Fruit fly (Drosophila melanogaster) whole organism, embryonic: Measurements from ENCODE around the gene crm.

Source experiments
- B-H2 ChIP-seq: fragments of 200-800 bp; sonication (Bioruptor generic); optimal IDR thresholded peaks from 2 replicates; lab custom pipeline; 2018; ENCODE audit warnings: missing biosample characterization, mild to moderate bottlenecking, missing genetic modification characterization
- CG10979 ChIP-seq: fragments of 200-800 bp; sonication (Bioruptor generic); optimal IDR thresholded peaks from 2 replicates; lab custom pipeline; 2018; ENCODE audit warnings: missing biosample characterization, mild to moderate bottlenecking, missing genetic modification characterization, moderate library complexity
- CG11696 ChIP-seq: fragments of 200-800 bp; sonication (Bioruptor generic); IDR thresholded peaks from 2 replicates; pipeline ENCODE4 v1.3.6; 2022; ENCODE audit warnings: missing biosample characterization, missing genetic modification characterization
- CG15696 ChIP-seq: fragments of 200-800 bp; sonication (Bioruptor generic); optimal IDR thresholded peaks from 2 replicates; lab custom pipeline; 2019; ENCODE audit warnings: missing biosample characterization, mild to moderate bottlenecking, missing genetic modification characterization, moderate library complexity
- CG17328 ChIP-seq: fragments of 200-800 bp; sonication (Bioruptor generic); IDR thresholded peaks from 2 replicates; pipeline ENCODE4 v1.3.6; 2022; ENCODE audit warnings: missing biosample characterization, missing genetic modification characterization
- CG17361 ChIP-seq: fragments of 200-800 bp; sonication (Bioruptor generic); IDR thresholded peaks from 3 replicates; pipeline ENCODE4 v1.3.6; 2022; ENCODE audit warnings: missing biosample characterization, missing genetic modification characterization
- CG18262 ChIP-seq: fragments of 200-800 bp; optimal IDR thresholded peaks from 3 replicates; lab custom pipeline; 2019; ENCODE audit warnings: missing biosample characterization, mild to moderate bottlenecking, missing genetic modification characterization, moderate library complexity
- CG18476 ChIP-seq: fragments of 200-800 bp; sonication (Bioruptor generic); optimal IDR thresholded peaks from 2 replicates; lab custom pipeline; 2016; ENCODE audit warnings: missing biosample characterization, mild to moderate bottlenecking, missing genetic modification characterization
- CG2199 ChIP-seq: fragments of 200-800 bp; sonication (Bioruptor generic); IDR thresholded peaks from 3 replicates; pipeline ENCODE4 v1.3.6; 2022; ENCODE audit warnings: missing biosample characterization, missing genetic modification characterization
- CG4404 ChIP-seq: fragments of 200-800 bp; sonication (Bioruptor generic); IDR thresholded peaks from 2 replicates; pipeline ENCODE4 v1.3.6; 2022; ENCODE audit warnings: missing biosample characterization, missing genetic modification characterization
- CG4617 ChIP-seq: fragments of 200-800 bp; sonication (Bioruptor generic); optimal IDR thresholded peaks from 3 replicates; lab custom pipeline; 2016; ENCODE audit warnings: missing biosample characterization, missing genetic modification characterization, borderline replicate concordance
- CG5180 ChIP-seq: fragments of 200-800 bp; sonication (Bioruptor generic); optimal IDR thresholded peaks from 3 replicates; lab custom pipeline; 2017; ENCODE audit warnings: missing biosample characterization, missing genetic modification characterization, mild to moderate bottlenecking, moderate library complexity, missing genetic modification reagents
- CG5245 ChIP-seq: fragments of 200-800 bp; sonication (Bioruptor generic); optimal IDR thresholded peaks from 3 replicates; lab custom pipeline; 2016; ENCODE audit warnings: missing biosample characterization, missing genetic modification characterization
- CG5953 ChIP-seq: fragments of 200-800 bp; sonication (Bioruptor generic); IDR thresholded peaks from 2 replicates; pipeline ENCODE4 v1.3.6; 2022; ENCODE audit warnings: missing biosample characterization, missing genetic modification characterization
- CG6689 ChIP-seq: fragments of 200-800 bp; sonication (Bioruptor generic); IDR thresholded peaks from 2 replicates; pipeline ENCODE4 v1.3.6; 2022; ENCODE audit warnings: missing biosample characterization, missing genetic modification characterization
- CG7786 ChIP-seq: fragments of 200-800 bp; sonication (Bioruptor generic); optimal IDR thresholded peaks from 2 replicates; lab custom pipeline; 2016; ENCODE audit warnings: missing biosample characterization, missing genetic modification characterization
- CG8290 ChIP-seq, 3 experiments: fragments of 200-800 bp; sonication (Bioruptor generic); optimal IDR thresholded peaks; 2 replicates each; lab custom pipeline; 2016 to 2019; ENCODE audit warnings: missing biosample characterization in 3 of 3, missing genetic modification characterization in 3 of 3, mild to moderate bottlenecking in 2 of 3, moderate library complexity in 1 of 3
- D19B ChIP-seq: fragments of 200-800 bp; sonication (Bioruptor generic); optimal IDR thresholded peaks from 2 replicates; lab custom pipeline; 2017; ENCODE audit warnings: missing biosample characterization, mild to moderate bottlenecking, missing genetic modification characterization
- Deaf1 ChIP-seq: fragments of 200-800 bp; optimal IDR thresholded peaks from 3 replicates; lab custom pipeline; 2019; ENCODE audit warnings: missing biosample characterization, mild to moderate bottlenecking, missing genetic modification characterization, moderate library complexity
- Dip2 ChIP-seq: fragments of 200-800 bp; sonication (Bioruptor generic); IDR thresholded peaks from 2 replicates; pipeline ENCODE4 v1.3.6; 2022; ENCODE audit warnings: missing biosample characterization, missing genetic modification characterization
- Ets97D ChIP-seq: fragments of 200-800 bp; sonication (Bioruptor generic); optimal IDR thresholded peaks from 3 replicates; lab custom pipeline; 2016; ENCODE audit warnings: missing biosample characterization, missing genetic modification characterization
- HLH3B ChIP-seq: fragments of 200-800 bp; sonication (Bioruptor generic); IDR thresholded peaks from 2 replicates; pipeline ENCODE4 v1.3.6; 2022; ENCODE audit warnings: missing biosample characterization, missing genetic modification characterization
- Hmx ChIP-seq: fragments of 200-800 bp; sonication (Bioruptor generic); optimal IDR thresholded peaks from 2 replicates; lab custom pipeline; 2016; ENCODE audit warnings: missing biosample characterization, missing genetic modification characterization
- Hsf ChIP-seq: fragments of 200-800 bp; sonication (Bioruptor generic); optimal IDR thresholded peaks from 3 replicates; lab custom pipeline; 2016; ENCODE audit warnings: missing biosample characterization, missing genetic modification characterization
- MESR4 ChIP-seq: fragments of 200-800 bp; sonication (Bioruptor generic); optimal IDR thresholded peaks from 2 replicates; lab custom pipeline; 2018; ENCODE audit warnings: missing biosample characterization, mild to moderate bottlenecking, missing genetic modification characterization, moderate library complexity
- NK7.1 ChIP-seq: fragments of 200-800 bp; sonication (Bioruptor generic); optimal IDR thresholded peaks from 3 replicates; lab custom pipeline; 2016; ENCODE audit warnings: missing biosample characterization, missing genetic modification characterization
- Side ChIP-seq: fragments of 200-800 bp; sonication (Bioruptor generic); optimal IDR thresholded peaks from 2 replicates; lab custom pipeline; 2016; ENCODE audit warnings: missing biosample characterization, missing genetic modification characterization
- Xrp1 ChIP-seq: fragments of 200-800 bp; sonication (Bioruptor generic); IDR thresholded peaks from 2 replicates; pipeline ENCODE4 v1.3.6; 2022; ENCODE audit warnings: missing biosample characterization, missing genetic modification characterization
- bsh ChIP-seq, 2 experiments: fragments of 200-800 bp; sonication (Bioruptor generic); optimal IDR thresholded peaks; 2 replicates each; lab custom pipeline; 2017 to 2018; ENCODE audit warnings: mild to moderate bottlenecking in 2 of 2, missing biosample characterization in 2 of 2, missing genetic modification characterization in 2 of 2, moderate library complexity in 1 of 2
- chinmo ChIP-seq: fragments of 200-800 bp; sonication (Bioruptor generic); IDR thresholded peaks from 4 replicates; pipeline ENCODE4 v1.3.6; 2022; ENCODE audit warnings: missing biosample characterization, missing genetic modification characterization; ENCODE audit not compliant: partially characterized antibody
- corto ChIP-seq: fragments of 200-800 bp; sonication (Bioruptor generic); optimal IDR thresholded peaks from 2 replicates; lab custom pipeline; 2016; ENCODE audit warnings: missing biosample characterization, mild to moderate bottlenecking, missing genetic modification characterization, moderate library complexity
- crc ChIP-seq: fragments of 200-800 bp; sonication (Bioruptor generic); optimal IDR thresholded peaks from 2 replicates; lab custom pipeline; 2016; ENCODE audit warnings: missing biosample characterization, missing genetic modification characterization
- dm ChIP-seq: fragments of 200-800 bp; sonication (Bioruptor generic); optimal IDR thresholded peaks from 3 replicates; lab custom pipeline; 2016; ENCODE audit warnings: missing biosample characterization, missing genetic modification characterization
- dysf ChIP-seq: fragments of 200-800 bp; sonication (Bioruptor generic); IDR thresholded peaks from 3 replicates; pipeline ENCODE4 v1.3.6; 2022; ENCODE audit warnings: missing biosample characterization, missing genetic modification characterization
- fd102C ChIP-seq: fragments of 200-800 bp; sonication (Bioruptor generic); optimal IDR thresholded peaks from 2 replicates; lab custom pipeline; 2018; ENCODE audit warnings: missing biosample characterization, mild to moderate bottlenecking, missing genetic modification characterization, moderate library complexity
- ham ChIP-seq: fragments of 200-800 bp; sonication (Bioruptor generic); IDR thresholded peaks from 2 replicates; pipeline ENCODE4 v1.3.6; 2022; ENCODE audit warnings: missing biosample characterization, missing genetic modification characterization
- hkb ChIP-seq, 2 experiments: fragments of 200-800 bp in 1 of 2; fragments of >200 bp in 1 of 2; sonication (Bioruptor generic) in 1 of 2; IDR thresholded peaks in 1 of 2; optimal IDR thresholded peaks in 1 of 2; 2 replicates each; pipeline versions ENCODE4 v1.3.6 to Lab custom; 2017 to 2022; ENCODE audit warnings: missing biosample characterization in 1 of 2, missing genetic modification characterization in 1 of 2
- jumu ChIP-seq: fragments of 200-800 bp; sonication (Bioruptor generic); optimal IDR thresholded peaks from 3 replicates; lab custom pipeline; 2016; ENCODE audit warnings: missing biosample characterization, missing genetic modification characterization
- ken ChIP-seq: fragments of 200-800 bp; sonication (Bioruptor generic); IDR thresholded peaks from 3 replicates; pipeline ENCODE4 v1.3.6; 2022; ENCODE audit warnings: missing biosample characterization, missing genetic modification characterization
- lov ChIP-seq, 2 experiments: fragments of 200-800 bp in 1 of 2; fragments of >200 bp in 1 of 2; sonication (Bioruptor generic) in 1 of 2; IDR thresholded peaks in 1 of 2; optimal IDR thresholded peaks in 1 of 2; 2 replicates in 1 of 2; 3 replicates in 1 of 2; pipeline versions ENCODE4 v1.3.6 to Lab custom; 2017 to 2022; ENCODE audit warnings: missing biosample characterization in 1 of 2, missing genetic modification characterization in 1 of 2
- mam ChIP-seq: fragments of 200-800 bp; sonication (Bioruptor generic); optimal IDR thresholded peaks from 3 replicates; lab custom pipeline; 2016; ENCODE audit warnings: missing biosample characterization, missing genetic modification characterization
- nau ChIP-seq: fragments of 200-800 bp; sonication (Bioruptor generic); optimal IDR thresholded peaks from 3 replicates; lab custom pipeline; 2017; ENCODE audit warnings: missing biosample characterization, mild to moderate bottlenecking, missing genetic modification characterization, missing genetic modification reagents
- pnt ChIP-seq: fragments of 200-800 bp; sonication (Bioruptor generic); optimal IDR thresholded peaks from 3 replicates; lab custom pipeline; 2016; ENCODE audit warnings: missing biosample characterization, missing genetic modification characterization
- psq ChIP-seq: fragments of 200-800 bp; sonication (Bioruptor generic); optimal IDR thresholded peaks from 2 replicates; lab custom pipeline; 2017; ENCODE audit warnings: missing biosample characterization, missing genetic modification characterization
- salm ChIP-seq: fragments of 200-800 bp; sonication (Bioruptor generic); optimal IDR thresholded peaks from 2 replicates; lab custom pipeline; 2018; ENCODE audit warnings: missing biosample characterization, mild to moderate bottlenecking, missing genetic modification characterization
- sd ChIP-seq: fragments of 200-800 bp; sonication (Bioruptor generic); optimal IDR thresholded peaks from 3 replicates; lab custom pipeline; 2018; ENCODE audit warnings: missing biosample characterization, mild to moderate bottlenecking, missing genetic modification characterization, moderate library complexity
- sisA ChIP-seq: fragments of 200-800 bp; sonication (Bioruptor generic); IDR thresholded peaks from 2 replicates; pipeline ENCODE4 v1.3.6; 2022; ENCODE audit warnings: missing biosample characterization, missing genetic modification characterization
- tgo ChIP-seq: fragments of 200-800 bp; sonication (Bioruptor generic); IDR thresholded peaks from 3 replicates; pipeline ENCODE4 v1.3.6; 2022; ENCODE audit warnings: missing biosample characterization, missing genetic modification characterization
- tio ChIP-seq: fragments of 200-800 bp; sonication (Bioruptor generic); optimal IDR thresholded peaks from 2 replicates; lab custom pipeline; 2017; ENCODE audit warnings: missing biosample characterization, missing genetic modification characterization, inconsistent platforms
- vvl ChIP-seq: fragments of 200-800 bp; sonication (Bioruptor generic); IDR thresholded peaks from 2 replicates; pipeline ENCODE4 v1.3.6; 2022; ENCODE audit warnings: missing biosample characterization, missing genetic modification characterization

Gene crm

dm6 chrX:2732127-2732526 is 6.4 kb downstream of the crm start, which contains the start of the genes ttm50 and CG2712 (continued):
- TF ChIP-seq CG8290 (GFP tag; optimal IDR thresholded peaks at IDR 0.05; lab: Kevin White, UChicago), result no peak
- peak in 1 of 2 experiments; percentile 32 for TF ChIP-seq CG8290 (tag; optimal IDR thresholded peaks at IDR 0.05; lab: Kevin White, UChicago)
- TF ChIP-seq CG17328 (GFP tag; lab: Robert Waterston, UW), result no peak
- no peak for TF ChIP-seq Deaf1 (tag; lab: Kevin White, UChicago)
- peak; percentile 50 for TF ChIP-seq CG4617
- TF ChIP-seq CG5245, result no peak
- TF ChIP-seq dm (GFP tag; lab: Kevin White, UChicago), result peak; percentile 79
- TF ChIP-seq nau (GFP tag; lab: Kevin White, UChicago), result no peak
- TF ChIP-seq CG4404 (GFP tag; lab: Robert Waterston, UW), result peak; percentile 60
- no peak for TF ChIP-seq corto (GFP tag; lab: Kevin White, UChicago)
- TF ChIP-seq jumu (GFP tag; lab: Kevin White, UChicago), result no peak
- no peak for TF ChIP-seq MESR4 (GFP tag; lab: Kevin White, UChicago)
- no peak for TF ChIP-seq CG7786 (GFP tag; lab: Kevin White, UChicago)
- TF ChIP-seq HLH3B, result peak; percentile 15; the same call in 1 of the 2 replicates
- TF ChIP-seq bsh (GFP tag; optimal IDR thresholded peaks at IDR 0.05; lab: Kevin White, UChicago), result peak in 1 of 2 experiments; percentile 39
- TF ChIP-seq dysf, result peak; percentile 70; the same call in 2 of the 3 replicates
- no peak for TF ChIP-seq CG5180 (GFP tag; lab: Kevin White, UChicago)
- no peak for TF ChIP-seq CG11696
- TF ChIP-seq ham (GFP tag; lab: Robert Waterston, UW), result no peak
- TF ChIP-seq mam (GFP tag; lab: Kevin White, UChicago), result no peak
- TF ChIP-seq sisA (GFP tag; lab: Robert Waterston, UW), result peak; percentile 40; the same call in 1 of the 2 replicates
- no peak for TF ChIP-seq hkb (optimal IDR thresholded peaks at IDR 0.05; lab: Kevin White, UChicago)
- no peak for TF ChIP-seq hkb (GFP tag; IDR thresholded peaks at IDR 0.05; lab: Robert Waterston, UW)
- TF ChIP-seq CG18476 (GFP tag; lab: Kevin White, UChicago), result peak; percentile 35
- no peak for TF ChIP-seq Hsf (GFP tag; lab: Kevin White, UChicago)
- no peak for TF ChIP-seq Side (GFP tag; lab: Kevin White, UChicago)
- TF ChIP-seq fd102C (GFP tag; lab: Kevin White, UChicago), result no peak
- TF ChIP-seq sd (tag; lab: Kevin White, UChicago), result no peak
- no peak for TF ChIP-seq crc
- no peak for TF ChIP-seq Hmx (GFP tag; lab: Kevin White, UChicago)
- TF ChIP-seq CG17361, result no peak; the same call in none of the 3 replicates
- peak; percentile 59 for TF ChIP-seq CG15696 (tag; lab: Kevin White, UChicago)
- TF ChIP-seq Xrp1, result peak; percentile 41; the same call in 1 of the 2 replicates
- TF ChIP-seq tgo, result peak; percentile 49; the same call in 1 of the 3 replicates
- TF ChIP-seq vvl (GFP tag; lab: Robert Waterston, UW), result peak; percentile 53; the same call in 1 of the 2 replicates
- no peak for TF ChIP-seq CG5953 (GFP tag; lab: Robert Waterston, UW)
- TF ChIP-seq CG2199 (GFP tag; lab: Robert Waterston, UW), result no peak
- TF ChIP-seq tio (GFP tag; lab: Kevin White, UChicago), result no peak
- TF ChIP-seq CG6689 (GFP tag; lab: Robert Waterston, UW), result peak; percentile 67
- no peak for TF ChIP-seq Dip2 (GFP tag; lab: Robert Waterston, UW)
- TF ChIP-seq salm, result no peak
- TF ChIP-seq CG10979 (tag; lab: Kevin White, UChicago), result peak; percentile 52
- no peak for TF ChIP-seq pnt
- no peak for TF ChIP-seq CG18262 (tag; lab: Kevin White, UChicago)
- TF ChIP-seq psq, result no peak
- TF ChIP-seq D19B (GFP tag; lab: Kevin White, UChicago), result no peak
- no peak for TF ChIP-seq NK7.1 (GFP tag; lab: Kevin White, UChicago)
- TF ChIP-seq ken (GFP tag; lab: Robert Waterston, UW), result 0 out of 3 replicates have a peak, but pooled peaks have one; percentile 54
- no peak for TF ChIP-seq lov (optimal IDR thresholded peaks at IDR 0.05; lab: Kevin White, UChicago)
- no peak for TF ChIP-seq lov (GFP tag; IDR thresholded peaks at IDR 0.05; lab: Robert Waterston, UW)
- TF ChIP-seq chinmo (GFP tag; lab: Robert Waterston, UW), result no peak
- TF ChIP-seq Ets97D (GFP tag; lab: Kevin White, UChicago), result peak; percentile 10
- TF ChIP-seq B-H2, result no peak
